Worm (Caenorhabditis elegans) whole organism, L4 larva: ENCODE results near the gene bus-1.

ENCODE experiments used
- T26A8.4 ChIP-seq: fragments of 200-800 bp; sonication (Bioruptor generic); IDR thresholded peaks from 2 replicates; pipeline ENCODE4 v1.3.6; 2022; ENCODE audit warnings: missing genetic modification characterization, missing compliant biosample characterization
- ama-1 ChIP-seq: fragments of 150-350 bp; optimal IDR thresholded peaks from 2 replicates; lab custom pipeline; 2014; ENCODE audit warnings: inconsistent platforms, mixed read lengths
- attf-4 ChIP-seq: sonication (generic microtip); optimal IDR thresholded peaks from 3 replicates; lab custom pipeline; 2017; ENCODE audit warnings: missing biosample characterization, missing genetic modification characterization
- dmd-6 ChIP-seq: fragments of 200-800 bp; sonication (Bioruptor generic); IDR thresholded peaks from 2 replicates; pipeline ENCODE4 v1.3.6; 2022; ENCODE audit warnings: missing genetic modification reagents, missing genetic modification characterization, missing compliant biosample characterization
- pqm-1 ChIP-seq: sonication (generic microtip); optimal IDR thresholded peaks from 2 replicates; lab custom pipeline; 2017; ENCODE audit warnings: missing biosample characterization, missing genetic modification characterization

- TF ChIP-seq pqm-1 (no peak), dmd-6 (GFP tag; lab: Robert Waterston, UW) (no peak), attf-4 (tag; lab: Kevin White, UChicago) (no peak), T26A8.4 (GFP tag; lab: Robert Waterston, UW) (no peak), ama-1 (lab: Kevin White, UChicago) (no peak)
Observed at ce11 chrV:9053235-9053634, 28.6 kb upstream of the bus-1 start.
